Fruit fly (Drosophila melanogaster) whole organism: Measurements from ENCODE around the gene danr.

ENCODE experiments used
- CG8478 ChIP-seq: fragments of >200 bp; optimal IDR thresholded peaks from 2 replicates; lab custom pipeline; 2018; ENCODE audit warnings: inconsistent platforms
- Dll ChIP-seq: fragments of >200 bp; optimal IDR thresholded peaks from 2 replicates; lab custom pipeline; 2017
- EcR ChIP-seq, 2 experiments: fragments of >200 bp; optimal IDR thresholded peaks; 2 replicates each; lab custom pipeline; 2017; ENCODE audit warnings: missing biosample characterization in 2 of 2, missing genetic modification characterization in 2 of 2, missing genetic modification reagents in 2 of 2
- pan ChIP-seq: fragments of >200 bp; optimal IDR thresholded peaks from 2 replicates; lab custom pipeline; 2017
- psq ChIP-seq: fragments of >200 bp; optimal IDR thresholded peaks from 2 replicates; lab custom pipeline; 2017

DNA sequence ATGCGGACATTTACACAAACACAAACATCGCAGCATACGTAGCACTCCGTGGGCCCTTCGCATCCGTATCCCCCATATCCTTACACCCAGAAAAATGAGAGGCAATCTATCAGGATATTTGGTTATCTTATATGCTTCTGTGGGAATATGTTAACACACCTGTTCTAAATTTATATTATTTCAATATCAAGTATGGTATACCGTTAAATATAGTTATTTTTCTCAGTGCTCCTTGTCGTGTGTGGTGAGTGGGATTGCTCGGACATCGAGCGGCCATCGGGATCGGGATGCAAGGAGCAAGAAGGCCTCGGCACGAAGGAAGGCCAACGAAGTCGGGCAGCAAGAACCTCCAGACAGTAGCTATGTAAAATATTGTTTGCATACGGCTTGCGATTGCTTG is 23.6 kb downstream of the danr start:
- TF ChIP-seq pan (lab: Kevin White, UChicago) (no peak), Dll (no peak), CG8478 (no peak), EcR (GFP tag; optimal IDR thresholded peaks at IDR 0.05; lab: Kevin White, UChicago) (no peak), psq (lab: Kevin White, UChicago) (no peak)
